Fruit fly (Drosophila melanogaster) whole organism: ENCODE measurements around the gene dlg1.

Experiments used
- CG8478 ChIP-seq: fragments of >200 bp; optimal IDR thresholded peaks from 2 replicates; lab custom pipeline; 2018; ENCODE audit warnings: inconsistent platforms
- Dll ChIP-seq: fragments of >200 bp; optimal IDR thresholded peaks from 2 replicates; lab custom pipeline; 2017
- EcR ChIP-seq, 2 experiments: fragments of >200 bp; optimal IDR thresholded peaks; 2 replicates each; lab custom pipeline; 2017; ENCODE audit warnings: missing biosample characterization in 2 of 2, missing genetic modification characterization in 2 of 2, missing genetic modification reagents in 2 of 2
- pan ChIP-seq: fragments of >200 bp; optimal IDR thresholded peaks from 2 replicates; lab custom pipeline; 2017
- psq ChIP-seq: fragments of >200 bp; optimal IDR thresholded peaks from 2 replicates; lab custom pipeline; 2017
- usp ChIP-seq: fragments of >200 bp; optimal IDR thresholded peaks from 2 replicates; lab custom pipeline; 2017; ENCODE audit warnings: missing biosample characterization, missing genetic modification characterization, mixed read lengths

dlg1 gene

dm6 chrX:11369374-11369773 is at the start of gene dlg1:
Gene dlg1, plus strand, starts transcription at chrX:11369665.
- TF ChIP-seq Dll (lab: Kevin White, UChicago) = no peak
- TF ChIP-seq psq (lab: Kevin White, UChicago) = no peak
- TF ChIP-seq EcR (GFP tag; optimal IDR thresholded peaks at IDR 0.05; lab: Kevin White, UChicago) = no peak
- TF ChIP-seq CG8478 (lab: Kevin White, UChicago) = no peak
- TF ChIP-seq pan (lab: Kevin White, UChicago) = no peak
- TF ChIP-seq usp (GFP tag; lab: Kevin White, UChicago) = no peak

DNA sequence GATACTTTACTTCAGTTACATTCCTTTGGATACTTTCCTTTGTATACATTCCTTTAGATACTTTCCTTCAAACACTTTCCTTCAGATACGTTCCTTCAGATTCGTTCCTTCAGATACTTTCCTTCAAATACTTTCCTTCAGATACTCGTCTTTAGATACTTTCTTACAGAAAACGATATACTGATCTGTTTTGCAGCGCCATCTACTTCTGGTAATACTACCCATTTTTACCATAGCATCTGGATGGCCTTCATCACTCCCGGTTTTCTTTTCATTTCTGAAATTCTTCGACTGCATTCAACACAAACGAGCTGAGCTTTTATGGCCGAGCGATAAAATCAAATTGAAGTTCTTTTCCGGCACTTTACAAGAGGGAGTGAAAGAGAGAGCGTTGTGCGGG is 49.5 kb upstream of the dlg1 start:
- TF ChIP-seq EcR (GFP tag; optimal IDR thresholded peaks at IDR 0.05; lab: Kevin White, UChicago) = no peak
- TF ChIP-seq psq (lab: Kevin White, UChicago) = no peak
- no peak for TF ChIP-seq Dll (lab: Kevin White, UChicago)
- no peak for TF ChIP-seq usp (GFP tag; lab: Kevin White, UChicago)
- TF ChIP-seq pan (lab: Kevin White, UChicago) = no peak

dm6 chrX:11322257-11322656 is 47.2 kb upstream of the dlg1 start, which contains the start of gene sisA:
Gene sisA, minus strand, starts transcription at chrX:11322357.
- no peak for TF ChIP-seq pan (lab: Kevin White, UChicago)
- TF ChIP-seq usp (GFP tag; lab: Kevin White, UChicago) = no peak
- no peak for TF ChIP-seq psq (lab: Kevin White, UChicago)
- no peak for TF ChIP-seq CG8478 (lab: Kevin White, UChicago)
- no peak for TF ChIP-seq Dll (lab: Kevin White, UChicago)
- no peak for TF ChIP-seq EcR (GFP tag; optimal IDR thresholded peaks at IDR 0.05; lab: Kevin White, UChicago)

DNA sequence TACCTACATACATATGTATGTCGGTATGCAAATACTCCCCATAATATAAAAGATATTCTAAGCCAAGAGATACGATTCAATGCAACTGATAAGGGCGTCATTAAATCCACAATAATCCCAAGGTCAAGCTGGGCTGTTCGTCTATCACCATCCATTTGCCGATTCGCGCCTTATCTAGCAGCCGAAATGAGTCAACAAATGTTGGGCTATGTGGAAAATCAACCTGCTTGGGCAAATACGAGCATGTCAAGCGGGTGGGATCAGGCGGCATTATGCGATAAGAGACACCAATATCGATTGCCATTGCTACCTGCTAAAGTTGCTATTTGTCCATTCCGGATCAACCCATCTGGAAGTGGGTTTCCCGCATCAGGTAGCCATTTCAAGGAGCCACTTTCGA is 46.8 kb upstream of the dlg1 start:
- TF ChIP-seq Dll (lab: Kevin White, UChicago) = no peak
- TF ChIP-seq pan (lab: Kevin White, UChicago) = no peak

DNA sequence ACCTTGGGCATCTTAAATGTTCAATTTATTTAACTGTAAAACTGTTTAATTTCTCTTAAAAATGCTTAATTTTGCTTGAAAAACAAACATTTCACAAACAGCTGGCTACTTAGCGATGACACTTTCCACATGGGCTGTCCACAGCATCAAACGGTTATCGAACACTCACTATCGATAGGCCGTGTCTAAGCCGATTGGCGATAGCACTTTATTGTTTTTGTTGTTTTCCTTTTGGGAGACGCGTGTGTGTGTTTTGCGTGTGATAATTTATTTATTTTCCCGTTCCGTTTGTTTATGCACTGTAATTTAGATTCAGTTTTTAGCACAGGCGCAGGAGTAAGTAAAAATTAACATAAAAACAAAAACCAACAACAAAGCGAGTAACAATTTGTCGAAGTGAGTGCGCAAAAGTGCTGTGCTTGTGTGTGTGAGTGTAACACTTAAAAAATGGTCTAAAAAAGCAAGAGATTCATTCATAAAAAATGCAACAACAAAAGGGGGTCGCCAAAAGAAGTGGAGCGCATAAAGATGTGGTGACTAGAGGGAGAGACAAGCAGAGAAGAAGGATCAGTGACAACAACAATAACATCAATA is 44.2 kb upstream of the dlg1 start, which contains the start of gene Gapvd1:
Gene Gapvd1, plus strand, starts transcription at position 211 of the 594 bp plus-strand sequence.
- TF ChIP-seq pan (lab: Kevin White, UChicago) = no peak
- peak; percentile 41 for TF ChIP-seq CG8478 (lab: Kevin White, UChicago)

dm6 chrX:11326213-11326731 is 43.2 kb upstream of the dlg1 start:
- no peak for TF ChIP-seq usp (GFP tag; lab: Kevin White, UChicago)
- peak; percentile 11 for TF ChIP-seq Dll (lab: Kevin White, UChicago)

DNA sequence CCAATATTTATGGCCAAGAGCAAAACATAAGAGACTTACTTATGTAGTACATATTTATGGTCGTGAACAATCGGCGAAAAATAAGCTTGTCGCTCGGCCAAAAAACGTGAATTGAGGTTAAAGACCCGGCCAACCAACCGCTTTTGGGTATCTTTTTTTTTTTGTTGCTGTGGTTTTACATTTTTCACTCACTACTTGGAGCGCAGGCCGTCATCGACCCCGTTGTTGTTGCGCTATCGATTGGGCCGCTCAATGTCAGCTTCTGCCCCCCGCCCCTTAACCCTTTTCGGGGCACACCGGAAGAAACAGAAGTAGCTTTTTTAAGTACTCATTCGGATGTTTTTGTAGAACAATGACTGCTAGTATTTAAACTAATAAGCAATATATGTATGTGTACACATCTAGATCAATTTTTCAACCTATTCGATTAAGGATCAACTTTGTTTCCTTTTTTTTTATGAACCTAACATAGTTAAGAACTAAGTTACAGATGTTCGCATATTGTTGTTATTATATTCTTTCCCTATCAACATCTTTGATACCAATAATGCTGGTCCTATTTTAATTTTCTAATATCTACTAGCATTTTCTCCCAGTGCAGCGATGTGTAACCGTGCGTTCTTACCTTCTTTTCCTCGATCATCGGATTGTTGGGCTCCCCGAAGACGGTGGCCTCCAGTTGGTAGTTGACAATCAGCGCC is 31.3 kb upstream of the dlg1 start:
- TF ChIP-seq EcR (GFP tag; optimal IDR thresholded peaks at IDR 0.05; lab: Kevin White, UChicago) (no peak), psq (lab: Kevin White, UChicago) (no peak), Dll (lab: Kevin White, UChicago) (no peak), pan (lab: Kevin White, UChicago) (no peak), CG8478 (lab: Kevin White, UChicago) (no peak), usp (GFP tag; lab: Kevin White, UChicago) (no peak)

- TF ChIP-seq CG8478 (lab: Kevin White, UChicago) (no peak), pan (lab: Kevin White, UChicago) (no peak), EcR (GFP tag; optimal IDR thresholded peaks at IDR 0.05; lab: Kevin White, UChicago) (no peak), psq (lab: Kevin White, UChicago) (no peak), Dll (lab: Kevin White, UChicago) (peak; percentile 40)
Observed at dm6 chrX:11338973-11339867, 30.2 kb upstream of the dlg1 start.

dm6 chrX:11339868-11340548 is 29.5 kb upstream of the dlg1 start, which contains the start of the genes CG34348 and Kap3:
Gene CG34348, plus strand, starts transcription at chrX:11339873.
Gene Kap3, minus strand, starts transcription at chrX:11340084.
- no peak for TF ChIP-seq psq (lab: Kevin White, UChicago)
- TF ChIP-seq usp (GFP tag; lab: Kevin White, UChicago) = no peak
- no peak for TF ChIP-seq EcR (GFP tag; optimal IDR thresholded peaks at IDR 0.05; lab: Kevin White, UChicago)
- no peak for TF ChIP-seq Dll (lab: Kevin White, UChicago)
- no peak for TF ChIP-seq CG8478 (lab: Kevin White, UChicago)
- TF ChIP-seq pan (lab: Kevin White, UChicago) = no peak

DNA sequence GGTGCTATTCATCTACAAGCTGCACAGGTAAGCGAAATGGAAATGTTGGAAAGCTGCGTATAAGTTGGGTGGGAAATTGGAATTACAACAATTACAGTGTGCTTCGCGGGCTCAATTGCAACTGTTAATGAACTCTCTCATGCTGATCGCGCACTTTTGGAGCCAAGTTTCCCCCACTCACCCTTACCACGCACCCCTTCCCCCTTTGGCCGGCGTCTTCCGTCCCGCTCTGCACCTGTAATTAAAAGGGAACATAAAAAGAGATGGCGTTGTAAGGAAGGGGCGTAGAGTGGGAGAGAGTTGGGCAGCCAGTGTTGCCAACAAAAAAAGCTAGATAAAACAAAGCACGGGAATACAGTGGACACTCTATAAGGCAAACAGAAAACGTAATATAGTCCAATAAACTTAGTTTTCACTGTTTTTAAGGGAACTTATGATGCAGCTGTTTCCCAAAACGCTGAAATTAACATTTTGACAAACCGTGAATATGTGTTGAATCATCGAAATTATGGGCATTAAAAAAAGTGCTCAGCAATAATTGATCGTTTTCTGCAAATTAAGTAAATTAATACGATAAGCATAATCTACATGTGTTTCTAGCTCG is 28.6 kb upstream of the dlg1 start:
- no peak for TF ChIP-seq usp (GFP tag; lab: Kevin White, UChicago)

dm6 chrX:11342168-11342567 is 27.3 kb upstream of the dlg1 start:
- TF ChIP-seq EcR (GFP tag; optimal IDR thresholded peaks at IDR 0.05; lab: Kevin White, UChicago) (no peak), usp (GFP tag; lab: Kevin White, UChicago) (no peak), pan (lab: Kevin White, UChicago) (no peak)
